Worm (Caenorhabditis elegans) whole organism, L1 larva: Measurements from ENCODE around the gene C07B5.4.

Experiments used
- elt-3 ChIP-seq, 6 experiments: fragments of 150-350 bp in 1 of 6; sonication (generic microtip); optimal IDR thresholded peaks; 2 replicates each; lab custom pipeline; 2017 to 2018; ENCODE audit warnings: missing biosample characterization in 6 of 6, missing genetic modification characterization in 6 of 6, inconsistent platforms in 1 of 6
- grh-1 ChIP-seq: fragments of 200-800 bp; sonication (Bioruptor generic); IDR thresholded peaks from 2 replicates; pipeline ENCODE4 v1.3.6; 2022; ENCODE audit warnings: missing genetic modification reagents, missing genetic modification characterization, missing compliant biosample characterization
- hpl-2 ChIP-seq: fragments of 150-350 bp; optimal IDR thresholded peaks from 2 replicates; lab custom pipeline; 2014; ENCODE audit warnings: missing biosample characterization, missing genetic modification reagents, missing genetic modification characterization
- irx-1 ChIP-seq: sonication (generic microtip); optimal IDR thresholded peaks from 2 replicates; lab custom pipeline; 2016; ENCODE audit warnings: missing genetic modification characterization, missing compliant biosample characterization
- lin-14 ChIP-seq: fragments of 200-800 bp; sonication (Bioruptor generic); optimal IDR thresholded peaks from 2 replicates; lab custom pipeline; 2018; ENCODE audit warnings: mild to moderate bottlenecking, missing genetic modification characterization, moderate library complexity, missing compliant biosample characterization
- mef-2 ChIP-seq: fragments of 150-350 bp; optimal IDR thresholded peaks from 2 replicates; lab custom pipeline; 2014; ENCODE audit warnings: missing biosample characterization, missing genetic modification characterization
- nhr-76 ChIP-seq: sonication (generic microtip); optimal IDR thresholded peaks from 2 replicates; lab custom pipeline; 2017; ENCODE audit warnings: missing biosample characterization, missing genetic modification characterization
- nhr-85 ChIP-seq: sonication (generic microtip); peaks from one replicate; lab custom pipeline; 2016; ENCODE audit warnings: missing genetic modification characterization, inconsistent platforms, missing compliant biosample characterization
- snu-23 ChIP-seq: sonication (generic microtip); optimal IDR thresholded peaks from 2 replicates; lab custom pipeline; 2016; ENCODE audit warnings: missing genetic modification characterization, missing compliant biosample characterization
- xbp-1 ChIP-seq: sonication (generic microtip); optimal IDR thresholded peaks from 2 replicates; lab custom pipeline; 2016; ENCODE audit warnings: missing genetic modification characterization, missing compliant biosample characterization

Gene C07B5.4

ce11 chrX:9585584-9586166 is 56.2 kb downstream of the C07B5.4 start:
- TF ChIP-seq lin-14 (GFP tag; lab: Kevin White, UChicago), result no peak
- no peak for TF ChIP-seq elt-3 (tag; optimal IDR thresholded peaks at IDR 0.05; lab: Kevin White, UChicago)
- TF ChIP-seq nhr-76 (tag; lab: Kevin White, UChicago), result no peak
- no peak for TF ChIP-seq snu-23 (GFP tag; lab: Kevin White, UChicago)
- TF ChIP-seq hpl-2 (GFP tag; lab: Kevin White, UChicago), result no peak
- no peak for TF ChIP-seq xbp-1
- TF ChIP-seq nhr-85 (tag; lab: Kevin White, UChicago), result peak; percentile 69
- TF ChIP-seq grh-1 (GFP tag; lab: Robert Waterston, UW), result 0 out of 2 replicates have a peak, but pooled peaks have one; percentile 7
- no peak for TF ChIP-seq irx-1 (tag; lab: Kevin White, UChicago)
- TF ChIP-seq mef-2, result no peak
